Fruit fly (Drosophila melanogaster) whole organism, embryonic: ENCODE measurements around the gene CG10053.

Experiments used
- CG15073 ChIP-seq: fragments of 200-800 bp; sonication (Bioruptor generic); optimal IDR thresholded peaks from 2 replicates; lab custom pipeline; 2016; ENCODE audit warnings: missing biosample characterization, missing genetic modification characterization
- CG17912 ChIP-seq: fragments of 200-800 bp; sonication (Bioruptor generic); optimal IDR thresholded peaks from 2 replicates; lab custom pipeline; 2018; ENCODE audit warnings: missing biosample characterization, mild to moderate bottlenecking, missing genetic modification characterization
- CG18764 ChIP-seq: fragments of 200-800 bp; sonication (Bioruptor generic); optimal IDR thresholded peaks from 3 replicates; lab custom pipeline; 2016; ENCODE audit warnings: missing biosample characterization, missing genetic modification characterization
- CG4707 ChIP-seq: fragments of 200-800 bp; sonication (Bioruptor generic); optimal IDR thresholded peaks from 2 replicates; lab custom pipeline; 2018; ENCODE audit warnings: missing biosample characterization, mild to moderate bottlenecking, missing genetic modification characterization, moderate library complexity
- CG6689 ChIP-seq: fragments of 200-800 bp; sonication (Bioruptor generic); IDR thresholded peaks from 2 replicates; pipeline ENCODE4 v1.3.6; 2022; ENCODE audit warnings: missing biosample characterization, missing genetic modification characterization
- CG7745 ChIP-seq: fragments of 200-800 bp; sonication (Bioruptor generic); optimal IDR thresholded peaks from 2 replicates; lab custom pipeline; 2018; ENCODE audit warnings: missing biosample characterization, mild to moderate bottlenecking, missing genetic modification characterization, moderate library complexity
- Gug ChIP-seq: fragments of 200-800 bp; sonication (Bioruptor generic); IDR thresholded peaks from 4 replicates; pipeline ENCODE4 v1.3.6; 2022; ENCODE audit warnings: missing biosample characterization, missing genetic modification characterization
- Hr39 ChIP-seq: fragments of >200 bp; optimal IDR thresholded peaks from 2 replicates; lab custom pipeline; 2017
- Xbp1 ChIP-seq: fragments of 200-800 bp; sonication (Bioruptor generic); optimal IDR thresholded peaks from 3 replicates; lab custom pipeline; 2016; ENCODE audit warnings: missing biosample characterization, mild to moderate bottlenecking, missing genetic modification characterization
- chm ChIP-seq: fragments of 200-800 bp; sonication (Bioruptor generic); IDR thresholded peaks from 2 replicates; pipeline ENCODE4 v1.3.6; 2022; ENCODE audit warnings: missing biosample characterization, missing genetic modification characterization
- nmo ChIP-seq: fragments of 200-800 bp; sonication (Bioruptor generic); optimal IDR thresholded peaks from 2 replicates; lab custom pipeline; 2018; ENCODE audit warnings: missing biosample characterization, mild to moderate bottlenecking, missing genetic modification characterization, moderate library complexity
- p53 ChIP-seq: fragments of 200-800 bp; sonication (Bioruptor generic); optimal IDR thresholded peaks from 2 replicates; lab custom pipeline; 2016; ENCODE audit warnings: missing biosample characterization, missing genetic modification characterization

DNA sequence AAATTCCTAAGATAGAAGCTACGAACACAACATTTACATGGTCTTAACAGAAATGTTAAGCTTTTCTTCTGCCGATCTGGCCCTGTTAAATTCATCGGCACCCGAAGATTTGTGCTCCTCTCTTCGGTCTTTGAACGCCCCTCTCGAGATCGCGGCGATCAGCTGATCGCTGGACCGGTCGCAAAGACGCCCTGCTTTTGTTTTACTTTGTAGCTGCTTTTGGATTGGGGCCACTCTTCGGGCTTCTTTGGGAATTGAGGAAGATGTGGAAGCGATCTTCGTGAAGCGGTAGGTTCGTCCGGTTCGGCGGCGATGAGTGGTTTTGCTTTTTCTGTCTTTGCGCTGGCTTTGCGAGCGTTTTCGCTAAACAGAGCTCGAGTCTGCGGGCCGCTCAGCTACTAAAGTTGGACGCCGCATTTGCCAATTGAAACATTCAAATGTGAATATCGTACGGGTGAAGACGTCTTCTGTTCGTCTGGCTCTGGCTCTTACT, 22.9 kb upstream of the CG10053 start, which contains the start of gene thw:
- TF ChIP-seq CG6689 (GFP tag; lab: Robert Waterston, UW) (no peak), nmo (no peak), Hr39 (lab: Kevin White, UChicago) (no peak), CG15073 (no peak), p53 (no peak), CG17912 (no peak), CG7745 (tag; lab: Kevin White, UChicago) (no peak), chm (GFP tag; lab: Robert Waterston, UW) (no peak), Xbp1 (GFP tag; lab: Kevin White, UChicago) (no peak), Gug (no peak), CG18764 (no peak), CG4707 (GFP tag; lab: Kevin White, UChicago) (no peak)
